Fruit fly (Drosophila melanogaster) whole organism, prepupa: ENCODE results near the gene CG10470.

Experiments used
- Blimp-1 ChIP-seq: fragments of 200-800 bp; sonication (Bioruptor generic); optimal IDR thresholded peaks from 3 replicates; lab custom pipeline; 2017; ENCODE audit warnings: missing biosample characterization, missing genetic modification characterization, mild to moderate bottlenecking, moderate library complexity, missing genetic modification reagents
- CG10631 ChIP-seq: fragments of 200-800 bp; sonication (Bioruptor generic); optimal IDR thresholded peaks from 2 replicates; lab custom pipeline; 2016; ENCODE audit warnings: missing biosample characterization, missing genetic modification characterization
- CG11294 ChIP-seq: fragments of 200-800 bp; sonication (Bioruptor generic); IDR thresholded peaks from 2 replicates; pipeline ENCODE4 v1.3.6; 2022; ENCODE audit warnings: missing biosample characterization, missing genetic modification characterization
- CG11762 ChIP-seq: fragments of 200-800 bp; sonication (Bioruptor generic); optimal IDR thresholded peaks from 3 replicates; lab custom pipeline; 2016; ENCODE audit warnings: missing biosample characterization, missing genetic modification characterization; ENCODE audit not compliant: insufficient read depth
- CG11902 ChIP-seq: fragments of 200-800 bp; sonication (Bioruptor generic); optimal IDR thresholded peaks from 3 replicates; lab custom pipeline; 2016; ENCODE audit warnings: missing biosample characterization, missing genetic modification characterization
- CG15336 ChIP-seq: fragments of 200-800 bp; sonication (Bioruptor generic); IDR thresholded peaks from 2 replicates; pipeline ENCODE4 v1.3.6; 2022; ENCODE audit warnings: missing biosample characterization, missing genetic modification characterization
- CG1621 ChIP-seq: fragments of 200-800 bp; sonication (Bioruptor generic); optimal IDR thresholded peaks from 3 replicates; lab custom pipeline; 2018; ENCODE audit warnings: missing biosample characterization, mild to moderate bottlenecking, missing genetic modification characterization
- CG16779 ChIP-seq: fragments of 200-800 bp; sonication (Bioruptor generic); optimal IDR thresholded peaks from 3 replicates; lab custom pipeline; 2017; ENCODE audit warnings: missing biosample characterization, mild to moderate bottlenecking, missing genetic modification characterization
- CG32006 ChIP-seq: fragments of 200-800 bp; sonication (Bioruptor generic); optimal IDR thresholded peaks from 3 replicates; lab custom pipeline; 2017; ENCODE audit warnings: missing biosample characterization, mild to moderate bottlenecking, missing genetic modification characterization
- CG3919 ChIP-seq: fragments of 200-800 bp; sonication (Bioruptor generic); optimal IDR thresholded peaks from 3 replicates; lab custom pipeline; 2016; ENCODE audit warnings: missing biosample characterization, missing genetic modification characterization
- CG4318 ChIP-seq: fragments of 200-800 bp; sonication (Bioruptor generic); optimal IDR thresholded peaks from 3 replicates; lab custom pipeline; 2017; ENCODE audit warnings: missing biosample characterization, mild to moderate bottlenecking, missing genetic modification characterization
- CG6163 ChIP-seq: fragments of 200-800 bp; sonication (Bioruptor generic); IDR thresholded peaks from 3 replicates; pipeline ENCODE4 v1.3.6; 2022; ENCODE audit warnings: missing biosample characterization, missing genetic modification characterization
- CG6276 ChIP-seq: fragments of 200-800 bp; sonication (Bioruptor generic); optimal IDR thresholded peaks from 2 replicates; lab custom pipeline; 2017; ENCODE audit warnings: missing biosample characterization, mild to moderate bottlenecking, missing genetic modification characterization
- CG6792 ChIP-seq: fragments of 200-800 bp; sonication (Bioruptor generic); optimal IDR thresholded peaks from 3 replicates; lab custom pipeline; 2016; ENCODE audit warnings: missing biosample characterization, missing genetic modification characterization
- CG6854 ChIP-seq: fragments of 200-800 bp; sonication (Bioruptor generic); optimal IDR thresholded peaks from 2 replicates; lab custom pipeline; 2017; ENCODE audit warnings: missing biosample characterization, mild to moderate bottlenecking, missing genetic modification characterization
- CG7368 ChIP-seq: fragments of 200-800 bp; sonication (Bioruptor generic); optimal IDR thresholded peaks from 3 replicates; lab custom pipeline; 2016; ENCODE audit warnings: missing biosample characterization, missing genetic modification characterization
- CG8632 ChIP-seq: fragments of 200-800 bp; sonication (Bioruptor generic); optimal IDR thresholded peaks from 3 replicates; lab custom pipeline; 2016; ENCODE audit warnings: missing biosample characterization, missing genetic modification characterization
- CG9139 ChIP-seq: fragments of 200-800 bp; sonication (Bioruptor generic); optimal IDR thresholded peaks from 3 replicates; lab custom pipeline; 2017; ENCODE audit warnings: missing biosample characterization, mild to moderate bottlenecking, missing genetic modification characterization
- Eip75B ChIP-seq: fragments of 200-800 bp; sonication (Bioruptor generic); optimal IDR thresholded peaks from 3 replicates; lab custom pipeline; 2016; ENCODE audit warnings: missing biosample characterization, missing genetic modification characterization
- Eip93F ChIP-seq: fragments of 200-800 bp; sonication (Bioruptor generic); optimal IDR thresholded peaks from 2 replicates; lab custom pipeline; 2016; ENCODE audit warnings: missing biosample characterization, mild to moderate bottlenecking, missing genetic modification characterization
- Ets21C ChIP-seq: fragments of 200-800 bp; sonication (Bioruptor generic); optimal IDR thresholded peaks from 3 replicates; lab custom pipeline; 2016; ENCODE audit warnings: missing biosample characterization, missing genetic modification characterization
- Ets96B ChIP-seq: fragments of 200-800 bp; optimal IDR thresholded peaks from 2 replicates; lab custom pipeline; 2019; ENCODE audit warnings: missing biosample characterization, mild to moderate bottlenecking, missing genetic modification characterization, moderate library complexity
- Gug ChIP-seq: fragments of 200-800 bp; sonication (Bioruptor generic); IDR thresholded peaks from 2 replicates; pipeline ENCODE4 v1.3.6; 2022; ENCODE audit warnings: missing biosample characterization, missing genetic modification characterization
- Hr38 ChIP-seq: sonication (Bioruptor generic); optimal IDR thresholded peaks from 2 replicates; lab custom pipeline; 2016; ENCODE audit warnings: missing biosample characterization, missing genetic modification characterization
- Hr4 ChIP-seq: fragments of 200-800 bp; sonication (Bioruptor generic); optimal IDR thresholded peaks from 3 replicates; lab custom pipeline; 2016; ENCODE audit warnings: missing biosample characterization, missing genetic modification characterization
- Met ChIP-seq: fragments of 200-800 bp; sonication (Bioruptor generic); optimal IDR thresholded peaks from 3 replicates; lab custom pipeline; 2016; ENCODE audit warnings: missing biosample characterization, missing genetic modification characterization
- Smox ChIP-seq: fragments of 200-800 bp; sonication (Bioruptor generic); optimal IDR thresholded peaks from 3 replicates; lab custom pipeline; 2016; ENCODE audit warnings: missing biosample characterization, missing genetic modification characterization
- Sox102F ChIP-seq: fragments of 200-800 bp; sonication (Bioruptor generic); optimal IDR thresholded peaks from 2 replicates; lab custom pipeline; 2016; ENCODE audit warnings: missing biosample characterization, mild to moderate bottlenecking, missing genetic modification characterization
- Sox15 ChIP-seq: fragments of 200-800 bp; sonication (Bioruptor generic); optimal IDR thresholded peaks from 3 replicates; lab custom pipeline; 2016; ENCODE audit warnings: missing biosample characterization, missing genetic modification characterization
- achi ChIP-seq: fragments of 200-800 bp; sonication (Bioruptor generic); optimal IDR thresholded peaks from 3 replicates; lab custom pipeline; 2016; ENCODE audit warnings: missing biosample characterization, missing genetic modification characterization
- acj6 ChIP-seq: fragments of 200-800 bp; sonication (Bioruptor generic); optimal IDR thresholded peaks from 3 replicates; lab custom pipeline; 2016; ENCODE audit warnings: missing biosample characterization, missing genetic modification characterization
- dsx ChIP-seq: fragments of 200-800 bp; optimal IDR thresholded peaks from 3 replicates; lab custom pipeline; 2019; ENCODE audit warnings: missing biosample characterization, mild to moderate bottlenecking, missing genetic modification characterization, moderate library complexity; ENCODE audit not compliant: poor library complexity, severe bottlenecking
- eg ChIP-seq: fragments of 200-800 bp; sonication (Bioruptor generic); IDR thresholded peaks from 3 replicates; pipeline ENCODE4 v1.3.6; 2022; ENCODE audit warnings: missing biosample characterization, missing genetic modification characterization
- esn ChIP-seq: fragments of 200-800 bp; sonication (Bioruptor generic); optimal IDR thresholded peaks from 2 replicates; lab custom pipeline; 2016; ENCODE audit warnings: missing biosample characterization, mild to moderate bottlenecking, missing genetic modification characterization, moderate library complexity
- fd59A ChIP-seq: fragments of 200-800 bp; sonication (Bioruptor generic); optimal IDR thresholded peaks from 2 replicates; lab custom pipeline; 2017; ENCODE audit warnings: missing biosample characterization, mild to moderate bottlenecking, missing genetic modification characterization, missing genetic modification reagents
- fd85E ChIP-seq: fragments of 200-800 bp; sonication (Bioruptor generic); optimal IDR thresholded peaks from 3 replicates; lab custom pipeline; 2016; ENCODE audit warnings: missing biosample characterization, missing genetic modification characterization
- fkh ChIP-seq: fragments of 200-800 bp; sonication (Bioruptor generic); optimal IDR thresholded peaks from 3 replicates; lab custom pipeline; 2017; ENCODE audit warnings: missing biosample characterization, mild to moderate bottlenecking, missing genetic modification characterization, moderate library complexity
- net ChIP-seq: fragments of 200-800 bp; sonication (Bioruptor generic); optimal IDR thresholded peaks from 3 replicates; lab custom pipeline; 2016; ENCODE audit warnings: missing biosample characterization, missing genetic modification characterization
- pdm3 ChIP-seq: fragments of 200-800 bp; sonication (Bioruptor generic); optimal IDR thresholded peaks from 3 replicates; lab custom pipeline; 2016; ENCODE audit warnings: missing biosample characterization, missing genetic modification characterization
- spab ChIP-seq: fragments of 200-800 bp; sonication (Bioruptor generic); optimal IDR thresholded peaks from 2 replicates; lab custom pipeline; 2017; ENCODE audit warnings: missing biosample characterization, mild to moderate bottlenecking, missing genetic modification characterization, missing genetic modification reagents
- ss ChIP-seq, 2 experiments: fragments of 200-800 bp; sonication (Bioruptor generic); optimal IDR thresholded peaks; 2 replicates in 1 of 2; 3 replicates in 1 of 2; lab custom pipeline; 2017 to 2018; ENCODE audit warnings: mild to moderate bottlenecking in 2 of 2, missing biosample characterization in 2 of 2, missing genetic modification characterization in 2 of 2, moderate library complexity in 1 of 2
- topi ChIP-seq: fragments of 200-800 bp; sonication (Bioruptor generic); optimal IDR thresholded peaks from 3 replicates; lab custom pipeline; 2016; ENCODE audit warnings: missing biosample characterization, missing genetic modification characterization
- vri ChIP-seq: fragments of 200-800 bp; sonication (Bioruptor generic); optimal IDR thresholded peaks from 3 replicates; lab custom pipeline; 2016; ENCODE audit warnings: missing biosample characterization, mild to moderate bottlenecking, missing genetic modification characterization

CG10470 gene

DNA sequence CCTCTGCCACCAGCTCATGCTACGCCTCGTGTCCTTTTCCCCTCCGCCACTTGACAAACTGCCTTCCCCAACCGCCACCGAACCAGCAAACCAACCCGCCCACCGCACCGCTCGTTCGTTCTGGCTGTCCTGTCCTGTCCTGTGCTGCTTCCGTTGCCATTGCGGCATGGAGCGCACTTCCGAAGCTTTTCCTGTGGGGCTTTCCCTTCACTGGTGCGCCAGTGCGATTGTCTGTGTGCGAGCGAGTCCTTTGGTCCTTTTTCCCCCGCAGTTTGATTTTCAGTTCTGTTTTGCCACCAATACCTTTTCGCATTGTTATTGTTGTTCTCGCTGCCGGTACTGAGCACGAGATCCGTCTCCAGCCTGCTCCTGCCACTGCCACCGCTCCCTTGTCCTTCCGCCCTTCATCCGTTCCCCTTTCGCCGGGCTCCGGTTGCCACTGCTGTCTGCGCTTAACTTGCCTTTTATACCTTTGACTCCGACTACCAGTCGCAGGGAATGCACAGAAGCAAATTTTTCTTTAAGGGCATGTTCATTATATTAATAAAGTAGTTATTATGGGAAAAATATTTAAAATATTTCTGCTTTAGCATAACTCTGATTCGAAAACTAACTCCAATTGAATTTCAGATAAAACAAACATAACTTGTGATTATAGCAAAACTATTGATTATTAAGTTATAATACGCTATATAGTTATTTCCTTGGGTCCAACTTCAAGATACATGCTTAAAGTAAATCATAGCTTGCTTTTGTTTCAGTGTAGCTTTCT, 24.7 kb upstream of the CG10470 start (continued):
- TF ChIP-seq esn (GFP tag; lab: Kevin White, UChicago) (peak; percentile 62), fd85E (no peak), CG6792 (GFP tag; lab: Kevin White, UChicago) (peak; percentile 54), CG32006 (peak; percentile 70), vri (GFP tag; lab: Kevin White, UChicago) (peak; percentile 4), pdm3 (GFP tag; lab: Kevin White, UChicago) (peak; percentile 46), ss (GFP tag; optimal IDR thresholded peaks at IDR 0.05; lab: Kevin White, UChicago) (peak; percentile 27 to 71), CG8632 (GFP tag; lab: Kevin White, UChicago) (peak; percentile 62), CG6854 (no peak), CG16779 (tag; lab: Kevin White, UChicago) (peak; percentile 10), CG10631 (GFP tag; lab: Kevin White, UChicago) (peak; percentile 47), Hr4 (GFP tag; lab: Kevin White, UChicago) (peak; percentile 48), Ets96B (tag; lab: Kevin White, UChicago) (peak; percentile 77), Ets21C (peak; percentile 33), CG6276 (peak; percentile 32), spab (GFP tag; lab: Kevin White, UChicago) (peak; percentile 71), Eip75B (GFP tag; lab: Kevin White, UChicago) (peak; percentile 53), CG11902 (GFP tag; lab: Kevin White, UChicago) (peak; percentile 29), Blimp-1 (peak; percentile 30), Met (GFP tag; lab: Kevin White, UChicago) (peak; percentile 55), CG15336 (GFP tag; lab: Robert Waterston, UW) (no peak), dsx (GFP tag; lab: Kevin White, UChicago) (peak; percentile 69), fd59A (GFP tag; lab: Kevin White, UChicago) (peak; percentile 49), CG11294 (no peak; the same call in 1 of the 2 replicates), CG4318 (GFP tag; lab: Kevin White, UChicago) (peak; percentile 28), Smox (GFP tag; lab: Kevin White, UChicago) (peak; percentile 57), achi (GFP tag; lab: Kevin White, UChicago) (peak; percentile 57), Hr38 (no peak), acj6 (GFP tag; lab: Kevin White, UChicago) (peak; percentile 56), CG9139 (peak; percentile 55), CG3919 (GFP tag; lab: Kevin White, UChicago) (peak; percentile 54)

- TF ChIP-seq ss (GFP tag; optimal IDR thresholded peaks at IDR 0.05; lab: Kevin White, UChicago) (peak in 1 of 2 experiments; percentile 9), dsx (GFP tag; lab: Kevin White, UChicago) (peak; percentile 6), topi (GFP tag; lab: Kevin White, UChicago) (no peak), fd59A (GFP tag; lab: Kevin White, UChicago) (no peak)
These were observed 24.2 kb upstream of the CG10470 start for dm6 chr2L:19024744-19025059.

DNA sequence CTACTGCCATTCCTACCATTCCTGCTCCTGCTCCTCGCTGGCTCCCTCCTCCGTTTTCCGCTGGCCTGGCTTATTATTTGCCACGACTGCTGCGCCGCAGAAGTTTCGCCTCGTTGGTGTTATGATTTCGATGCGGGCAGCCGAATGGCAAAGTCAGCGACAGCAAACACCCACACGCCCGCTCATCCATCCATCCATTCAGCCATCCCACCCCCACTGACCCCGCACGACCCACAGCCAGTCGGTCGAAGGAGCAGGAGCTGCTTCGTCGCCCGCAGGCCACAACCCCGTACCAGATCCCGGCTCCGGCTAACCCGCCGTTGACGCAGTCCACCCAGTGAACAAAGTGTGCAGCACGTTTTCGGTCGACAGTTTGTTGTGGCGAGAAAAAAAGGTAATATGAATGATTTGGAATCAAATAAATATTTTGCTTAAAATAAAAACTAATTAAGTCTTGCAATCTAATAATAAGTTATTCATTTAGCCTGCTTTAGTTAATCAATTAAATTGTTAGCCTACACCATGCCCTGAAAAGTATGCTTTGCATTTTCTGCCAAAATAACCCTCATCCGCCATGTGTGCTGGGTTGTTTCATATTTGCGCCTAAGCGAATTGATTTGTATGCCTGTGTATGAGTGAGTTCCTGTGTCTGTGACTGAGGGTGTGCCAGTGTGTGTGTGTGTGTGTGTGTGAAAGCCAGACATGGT, 22.2 kb upstream of the CG10470 start:
- TF ChIP-seq CG11762 (GFP tag; lab: Kevin White, UChicago) = peak; percentile 6
- peak; percentile 29 for TF ChIP-seq Ets21C
- peak; percentile 54 for TF ChIP-seq CG9139
- no peak for TF ChIP-seq Eip93F
- peak; percentile 21 for TF ChIP-seq Sox102F (GFP tag; lab: Kevin White, UChicago)
- peak; percentile 24 for TF ChIP-seq CG6276
- TF ChIP-seq Hr38 = no peak
- TF ChIP-seq CG6792 (GFP tag; lab: Kevin White, UChicago) = peak; percentile 41
- TF ChIP-seq Blimp-1 = no peak
- TF ChIP-seq fkh (GFP tag; lab: Kevin White, UChicago) = no peak
- peak; percentile 55 for TF ChIP-seq CG32006
- peak; percentile 20 for TF ChIP-seq net (GFP tag; lab: Kevin White, UChicago)
- TF ChIP-seq Met (GFP tag; lab: Kevin White, UChicago) = peak; percentile 45
- peak; percentile 33 for TF ChIP-seq Sox15 (GFP tag; lab: Kevin White, UChicago)
- TF ChIP-seq CG7368 (GFP tag; lab: Kevin White, UChicago) = no peak
- TF ChIP-seq vri (GFP tag; lab: Kevin White, UChicago) = no peak
- no peak for TF ChIP-seq Gug (GFP tag; lab: Robert Waterston, UW)
- TF ChIP-seq CG1621 (tag; lab: Kevin White, UChicago) = peak; percentile 60
- TF ChIP-seq CG6163 (GFP tag; lab: Robert Waterston, UW) = peak; percentile 27; the same call in 1 of the 3 replicates
- no peak for TF ChIP-seq CG11294
- TF ChIP-seq acj6 (GFP tag; lab: Kevin White, UChicago) = peak; percentile 34
- TF ChIP-seq fd85E = no peak
- 0 out of 3 replicates have a peak, but pooled peaks have one; percentile 21 for TF ChIP-seq eg
- peak; percentile 20 to 74 for TF ChIP-seq ss (GFP tag; optimal IDR thresholded peaks at IDR 0.05; lab: Kevin White, UChicago)
